Fruit fly (Drosophila melanogaster) S2 (cell line): ENCODE data around the gene CG31817.

Experiments
- CG8478 ChIP-seq: fragments of >200 bp; optimal IDR thresholded peaks from 2 replicates; lab custom pipeline; 2018
- CTCF ChIP-seq, 2 experiments: fragments of >200 bp; optimal IDR thresholded peaks; 2 replicates each; lab custom pipeline; 2018

Gene CG31817

DNA sequence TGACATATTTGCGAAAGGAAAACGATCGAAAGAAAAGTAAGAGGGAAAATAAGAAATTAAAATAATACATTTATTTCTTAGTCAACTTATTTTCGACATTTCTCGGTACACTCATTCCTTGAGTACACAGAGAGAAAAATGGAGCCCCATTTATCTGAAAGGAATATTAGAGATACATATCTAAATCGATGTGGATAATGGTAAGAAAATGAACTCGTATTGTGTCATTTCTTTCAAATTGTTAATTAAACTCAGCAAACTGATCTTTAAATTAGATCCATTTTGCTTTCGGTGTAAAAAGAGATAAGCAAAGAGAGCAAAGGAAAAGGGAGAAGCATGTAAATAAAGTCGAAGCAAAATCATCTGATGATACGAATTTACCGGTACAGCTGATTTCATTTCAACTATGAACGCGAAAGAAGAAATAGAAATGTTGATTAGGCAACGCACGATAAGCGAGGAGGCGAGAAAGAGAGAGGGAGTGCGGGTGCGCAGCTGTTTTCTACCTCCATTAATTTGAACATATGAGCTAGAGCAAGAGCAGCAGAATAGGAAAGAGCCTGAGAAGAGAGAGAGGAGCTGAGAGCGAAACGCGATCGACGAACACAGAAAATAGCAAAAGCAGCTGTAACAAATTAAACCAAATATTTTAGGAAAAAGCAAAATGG lies 51.9 kb downstream of the CG31817 start:
- TF ChIP-seq CG8478 (lab: Kevin White, UChicago) (no peak), CTCF (optimal IDR thresholded peaks at IDR 0.05; lab: Kevin White, UChicago) (no peak)

DNA sequence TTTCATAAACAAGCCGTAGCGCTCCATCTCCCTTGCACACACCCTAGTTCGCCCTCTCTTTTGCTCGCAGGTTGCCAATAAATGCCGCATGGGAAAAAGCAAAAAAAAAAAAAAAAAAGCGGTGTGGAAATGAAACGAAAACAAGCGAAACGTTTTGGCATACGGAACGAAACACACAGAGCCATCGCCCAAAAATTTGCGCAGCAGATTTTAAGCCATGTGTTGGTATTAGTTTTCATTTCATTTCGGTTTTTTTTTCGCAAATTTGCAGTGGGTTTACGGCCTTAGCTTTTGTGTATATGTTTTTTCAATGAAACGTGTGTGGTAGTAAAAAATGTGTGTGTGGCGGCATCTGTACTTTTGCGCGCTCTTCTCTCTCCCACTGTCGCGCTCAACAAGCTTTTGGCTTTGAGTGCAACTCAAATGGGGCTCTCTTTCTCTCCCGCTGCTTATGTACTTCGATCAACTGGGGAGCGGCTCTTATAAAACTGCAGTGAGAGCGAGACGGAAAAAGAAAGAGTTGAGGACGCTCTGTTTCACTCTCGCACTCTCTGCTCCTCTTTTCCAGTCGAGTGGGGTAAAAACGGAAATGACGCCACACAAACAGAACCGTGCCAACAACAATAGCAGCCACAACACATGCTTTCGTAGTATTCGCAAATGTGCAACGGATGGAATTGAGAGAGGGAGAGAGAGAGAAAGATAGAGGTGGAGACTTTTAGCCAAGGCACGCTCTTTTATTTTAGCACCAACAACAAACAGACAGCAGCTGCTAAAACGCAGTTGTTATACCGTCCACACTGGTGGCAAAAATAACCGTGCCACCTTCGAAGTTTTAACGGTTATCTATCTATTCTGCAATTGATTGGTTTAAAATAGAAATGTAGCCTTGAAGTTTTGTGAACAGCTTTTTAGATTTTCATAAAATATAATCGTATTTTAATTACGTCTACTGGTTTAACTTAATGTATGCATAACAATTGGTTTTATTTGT lies 53.1 kb downstream of the CG31817 start:
- TF ChIP-seq CG8478 (lab: Kevin White, UChicago) (no peak), CTCF (optimal IDR thresholded peaks at IDR 0.05; lab: Kevin White, UChicago) (peak in 1 of 2 experiments; percentile 6)

DNA sequence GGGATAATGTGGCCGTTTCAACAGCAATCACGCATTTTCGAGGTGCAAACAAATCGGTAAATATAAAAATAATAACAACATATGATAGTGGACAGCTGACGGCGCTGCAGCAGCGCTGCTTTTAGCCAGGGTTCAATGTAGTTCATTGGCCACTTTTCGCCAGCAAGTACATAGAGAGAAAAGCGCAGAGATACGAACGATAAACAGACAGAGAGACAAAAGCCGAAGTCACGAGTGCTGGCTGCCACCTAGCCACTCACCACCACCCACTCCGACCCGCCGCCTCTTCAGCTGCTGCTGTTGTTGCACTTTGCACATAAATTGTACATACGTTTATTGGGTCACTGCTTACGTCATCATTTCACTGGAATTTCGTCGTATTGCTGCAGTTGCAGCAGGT lies 54.8 kb downstream of the CG31817 start:
- TF ChIP-seq CG8478 (lab: Kevin White, UChicago) = no peak

DNA sequence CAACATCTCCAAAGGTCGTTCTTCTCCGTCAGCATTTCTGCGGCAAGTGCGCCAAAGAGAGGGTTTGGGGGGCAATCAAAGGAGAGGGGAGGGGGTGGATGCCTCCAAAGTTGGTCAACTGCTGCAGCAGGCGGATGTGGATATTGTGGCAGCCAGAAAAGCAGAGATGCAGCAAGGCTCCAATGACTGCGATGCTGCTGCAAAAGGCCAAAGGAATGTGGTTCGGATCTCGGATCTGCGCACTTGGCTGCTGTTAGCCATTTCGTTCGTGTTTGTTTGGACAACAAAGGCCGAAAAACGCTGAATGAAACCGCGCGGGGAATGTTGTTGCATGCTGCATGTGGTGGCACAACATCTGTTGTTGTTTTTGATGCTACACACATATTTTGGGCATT lies 55.6 kb downstream of the CG31817 start:
- TF ChIP-seq CG8478 (lab: Kevin White, UChicago) = no peak
- TF ChIP-seq CTCF (optimal IDR thresholded peaks at IDR 0.05; lab: Kevin White, UChicago) = no peak

DNA sequence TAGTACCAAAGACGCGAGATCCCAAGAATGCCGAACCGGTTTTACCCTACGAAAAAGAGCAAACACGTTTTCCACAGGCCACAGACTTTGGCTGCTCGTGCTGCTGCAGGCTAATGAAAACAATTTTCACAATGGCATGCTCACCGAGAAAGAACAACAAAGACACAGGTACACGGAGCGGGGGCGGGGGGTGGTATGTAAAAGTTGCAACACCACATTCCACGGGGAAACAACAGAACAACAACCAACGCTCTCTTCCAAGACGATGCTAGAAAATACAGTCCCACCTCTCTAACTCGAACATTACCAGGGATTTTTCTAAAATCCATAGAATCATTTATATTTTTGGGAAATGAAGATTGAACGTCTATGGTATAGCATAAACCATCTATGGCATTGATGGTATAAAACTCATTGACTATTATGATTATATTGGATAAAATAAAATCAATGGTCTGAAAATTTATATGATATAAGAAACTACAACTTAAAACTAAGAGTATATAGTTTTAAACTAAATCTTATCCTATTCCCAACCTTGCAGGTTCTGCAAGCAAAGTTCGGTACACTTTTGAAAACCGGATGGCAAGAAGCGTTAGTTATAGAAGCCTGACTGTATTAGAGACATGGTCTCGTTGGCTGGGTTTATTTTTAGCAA lies 56.1 kb downstream of the CG31817 start:
- TF ChIP-seq CG8478 (lab: Kevin White, UChicago) (no peak), CTCF (optimal IDR thresholded peaks at IDR 0.05; lab: Kevin White, UChicago) (no peak)
